Worm (Caenorhabditis elegans): ENCODE data around the gene F55G1.1.

F55G1.1 gene

DNA sequence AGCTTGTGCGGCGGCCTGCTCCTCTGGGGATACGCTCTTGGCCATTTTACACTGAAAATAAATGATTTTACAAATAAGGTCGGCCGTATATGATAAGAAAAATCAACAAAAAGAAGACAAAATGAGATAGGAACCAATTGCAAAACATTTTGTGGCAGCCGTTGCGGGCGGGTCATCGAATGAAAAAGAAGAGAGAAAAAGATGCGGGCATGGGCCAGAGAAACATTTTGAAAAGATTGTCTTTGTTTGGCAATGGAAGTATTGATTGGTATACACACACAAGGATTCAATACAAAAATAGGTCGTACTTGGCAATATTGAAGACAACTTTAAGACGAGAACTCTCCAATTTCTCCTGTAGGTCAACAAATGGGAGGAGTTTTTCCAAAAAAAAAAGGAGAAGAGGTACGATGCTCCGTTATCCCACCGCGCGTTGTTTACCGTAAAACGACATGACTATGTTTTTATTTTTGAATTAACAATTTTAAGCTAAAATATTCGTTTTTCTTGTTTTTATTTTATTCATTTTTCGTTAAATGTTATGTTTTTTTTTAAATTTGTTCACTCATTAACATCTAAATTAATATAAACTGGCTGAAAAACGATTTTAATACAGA lies 21.2 kb downstream of the F55G1.1 start, which contains the start of the genes plc-4 and R05G6.4:
TSS of gene plc-4 (minus strand) at position 51 of the 617 bp plus-strand sequence.
TSS of gene R05G6.4 (plus strand) at position 617 of the 617 bp plus-strand sequence.
- TF ChIP-seq daf-16 (GFP tag; optimal IDR thresholded peaks at IDR 0.05) (no peak), daf-16 (tag; optimal IDR thresholded peaks at IDR 0.05) (peak; percentile 32), pha-4 (GFP tag; IDR thresholded peaks at IDR 0.05) (no peak), pha-4 (tag; optimal IDR thresholded peaks at IDR 0.05) (peak; percentile 7), ceh-20 (GFP tag; IDR thresholded peaks at IDR 0.05) (no peak), rbr-2 (tag; optimal IDR thresholded peaks at IDR 0.05) (peak; percentile 30), nhr-111 (GFP tag; optimal IDR thresholded peaks at IDR 0.05) (no peak), F44E2.7 (GFP tag; IDR thresholded peaks at IDR 0.05) (no peak), lin-38 (GFP tag; IDR thresholded peaks at IDR 0.05) (0 out of 2 replicates have a peak, but pooled peaks have one; percentile 11), T20F7.1 (GFP tag; optimal IDR thresholded peaks at IDR 0.05) (peak; percentile 96), R02D3.7 (tag; optimal IDR thresholded peaks at IDR 0.05) (peak; percentile 66), mes-2 (tag; optimal IDR thresholded peaks at IDR 0.05; ENCODE audit: poor library complexity, severe bottlenecking) (peak; percentile 5), zip-2 (tag; optimal IDR thresholded peaks at IDR 0.05) (no peak), ztf-7 (tag; optimal IDR thresholded peaks at IDR 0.05) (no peak), dpl-1 (GFP tag; optimal IDR thresholded peaks at IDR 0.05) (peak; percentile 46), duxl-1 (tag; optimal IDR thresholded peaks at IDR 0.05; ENCODE audit: poor library complexity) (no peak), dve-1 (tag; optimal IDR thresholded peaks at IDR 0.05; ENCODE audit: insufficient read depth) (peak; percentile 41), php-3 (GFP tag; IDR thresholded peaks at IDR 0.05) (no peak), Y48G9A.11 (GFP tag; IDR thresholded peaks at IDR 0.05) (peak; percentile 91), mdl-1 (tag; optimal IDR thresholded peaks at IDR 0.05) (no peak), lsy-2 (tag; optimal IDR thresholded peaks at IDR 0.05) (peak in 1 of 2 experiments; percentile 54)

DNA sequence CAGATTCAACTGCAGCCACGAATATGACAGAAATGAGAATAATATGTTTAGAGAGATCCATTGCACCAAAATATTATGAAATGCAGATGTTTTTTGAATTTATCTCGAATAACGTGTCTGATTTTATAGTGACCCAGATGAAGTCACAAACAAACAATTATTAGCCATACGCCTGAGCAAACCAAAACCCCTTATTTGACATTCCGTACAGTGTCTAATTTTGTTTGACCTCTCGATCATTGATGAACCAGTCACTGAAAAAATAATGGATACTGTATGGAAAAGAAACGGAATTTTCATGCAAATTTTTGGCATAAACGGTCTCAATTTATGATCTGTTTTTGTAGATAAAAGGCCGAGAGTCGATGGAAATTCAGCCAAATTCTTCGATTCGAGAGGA lies 24.6 kb downstream of the F55G1.1 start, which contains the start of the genes R05G6.9 and R05G6.3:
TSS of gene R05G6.9 (minus strand) at position 101 of the 400 bp plus-strand sequence.
TSS of gene R05G6.3 (plus strand) at position 386 of the 400 bp plus-strand sequence.
- TF ChIP-seq aly-2 (tag; optimal IDR thresholded peaks at IDR 0.05): no peak
- TF ChIP-seq unc-62 (GFP tag; optimal IDR thresholded peaks at IDR 0.05 in 1 of 2): peak in 1 of 2 experiments; percentile 7
- no peak for TF ChIP-seq unc-62 (tag; optimal IDR thresholded peaks at IDR 0.05)
- peak; percentile 66 for TF ChIP-seq aha-1 (tag)

DNA sequence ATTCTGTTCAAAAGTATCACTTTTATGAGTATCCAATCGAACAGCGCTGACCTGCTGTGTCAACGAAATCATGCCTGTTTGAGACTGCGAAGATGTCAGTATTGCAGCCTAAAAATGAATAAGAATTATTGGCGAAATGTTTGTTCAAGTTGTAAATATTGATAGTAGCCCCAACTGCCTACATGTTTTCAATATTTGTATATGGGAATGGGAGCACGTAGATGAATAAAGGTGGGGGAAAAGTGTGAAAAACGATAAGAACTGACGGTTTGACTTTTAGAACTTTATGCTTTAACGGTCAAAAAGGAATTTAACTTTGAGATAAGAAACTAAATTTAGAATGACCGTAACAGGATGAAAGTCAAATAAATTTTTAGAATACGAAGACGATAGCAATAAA lies 28.7 kb downstream of the F55G1.1 start:
- TF ChIP-seq daf-8 (GFP tag; IDR thresholded peaks at IDR 0.05) (no peak), nhr-10 (tag; optimal IDR thresholded peaks at IDR 0.05) (no peak), ceh-28 (tag; optimal IDR thresholded peaks at IDR 0.05) (no peak), T20F7.1 (GFP tag; optimal IDR thresholded peaks at IDR 0.05) (no peak), ztf-11 (tag; optimal IDR thresholded peaks at IDR 0.05) (no peak), pqm-1 (tag; optimal IDR thresholded peaks at IDR 0.05) (peak; percentile 44), nhr-48 (tag; optimal IDR thresholded peaks at IDR 0.05) (no peak), hlh-30 (tag; optimal IDR thresholded peaks at IDR 0.05; ENCODE audit: insufficient read depth) (no peak), aly-2 (tag; optimal IDR thresholded peaks at IDR 0.05) (no peak), nhr-11 (tag; optimal IDR thresholded peaks at IDR 0.05) (no peak), daf-16 (GFP tag; optimal IDR thresholded peaks at IDR 0.05) (no peak), daf-16 (tag; optimal IDR thresholded peaks at IDR 0.05) (peak; percentile 93), Y5F2A.4 (GFP tag; optimal IDR thresholded peaks at IDR 0.05) (no peak), skn-1 (tag; optimal IDR thresholded peaks at IDR 0.05) (no peak), spr-1 (tag; optimal IDR thresholded peaks at IDR 0.05) (no peak), hlh-11 (tag; optimal IDR thresholded peaks at IDR 0.05) (no peak), lir-3 (tag; optimal IDR thresholded peaks at IDR 0.05) (no peak), snpc-1.2 (GFP tag; IDR thresholded peaks at IDR 0.05) (no peak), nhr-237 (tag; optimal IDR thresholded peaks at IDR 0.05) (no peak), egl-27 (tag; optimal IDR thresholded peaks at IDR 0.05) (no peak), dve-1 (tag; optimal IDR thresholded peaks at IDR 0.05; ENCODE audit: insufficient read depth) (peak; percentile 71), mes-2 (tag; optimal IDR thresholded peaks at IDR 0.05; ENCODE audit: poor library complexity, severe bottlenecking) (no peak), php-3 (GFP tag; IDR thresholded peaks at IDR 0.05) (no peak), nhr-41 (GFP tag; IDR thresholded peaks at IDR 0.05) (no peak), nhr-28 (tag; optimal IDR thresholded peaks at IDR 0.05) (peak; percentile 10), zag-1 (tag; optimal IDR thresholded peaks at IDR 0.05) (no peak), lin-38 (GFP tag; IDR thresholded peaks at IDR 0.05) (no peak), F49E8.2 (tag; optimal IDR thresholded peaks at IDR 0.05; ENCODE audit: borderline replicate concordance) (no peak), cey-2 (tag; optimal IDR thresholded peaks at IDR 0.05; ENCODE audit: borderline replicate concordance, insufficient read depth) (no peak), T26A8.4 (GFP tag; IDR thresholded peaks at IDR 0.05) (no peak)

Data from whole organism, L4 larva.